Fruit fly (Drosophila melanogaster) whole organism, embryonic: ENCODE results near the gene CG14718.

Source experiments
- Dfd ChIP-seq, 2 experiments: fragments of >200 bp; optimal IDR thresholded peaks; 2 replicates each; lab custom pipeline; 2017; ENCODE audit warnings: missing biosample characterization in 2 of 2, missing genetic modification characterization in 2 of 2
- Hr39 ChIP-seq: fragments of >200 bp; optimal IDR thresholded peaks from 2 replicates; lab custom pipeline; 2017
- psq ChIP-seq: fragments of 200-800 bp; sonication (Bioruptor generic); optimal IDR thresholded peaks from 2 replicates; lab custom pipeline; 2017; ENCODE audit warnings: missing biosample characterization, missing genetic modification characterization
- run ChIP-seq: fragments of 200-800 bp; sonication (Bioruptor generic); optimal IDR thresholded peaks from 3 replicates; lab custom pipeline; 2018; ENCODE audit warnings: missing biosample characterization, mild to moderate bottlenecking, missing genetic modification characterization
- salm ChIP-seq: fragments of 200-800 bp; sonication (Bioruptor generic); optimal IDR thresholded peaks from 2 replicates; lab custom pipeline; 2018; ENCODE audit warnings: missing biosample characterization, mild to moderate bottlenecking, missing genetic modification characterization
- sqz ChIP-seq: fragments of 200-800 bp; sonication (Bioruptor generic); optimal IDR thresholded peaks from 3 replicates; lab custom pipeline; 2018; ENCODE audit warnings: missing biosample characterization, mild to moderate bottlenecking, missing genetic modification characterization
- sug ChIP-seq: fragments of 200-800 bp; optimal IDR thresholded peaks from 2 replicates; lab custom pipeline; 2019; ENCODE audit warnings: missing biosample characterization, mild to moderate bottlenecking, missing genetic modification characterization, moderate library complexity
- twi ChIP-seq: fragments of 200-800 bp; optimal IDR thresholded peaks from 2 replicates; lab custom pipeline; 2019; ENCODE audit warnings: missing biosample characterization, mild to moderate bottlenecking, missing genetic modification characterization, moderate library complexity
- zfh2 ChIP-seq: fragments of 200-800 bp; sonication (Bioruptor generic); optimal IDR thresholded peaks from 2 replicates; lab custom pipeline; 2016; ENCODE audit warnings: missing biosample characterization, missing genetic modification characterization

dm6 chr3R:11711376-11711775 lies 11.0 kb downstream of the CG14718 start, which contains the start of gene CG14720:
- TF ChIP-seq Dfd (GFP tag; optimal IDR thresholded peaks at IDR 0.05; lab: Kevin White, UChicago) (no peak), run (tag; lab: Kevin White, UChicago) (no peak), sug (tag; lab: Kevin White, UChicago) (no peak), twi (no peak), Hr39 (lab: Kevin White, UChicago) (no peak), zfh2 (GFP tag; lab: Kevin White, UChicago) (no peak), psq (GFP tag; lab: Kevin White, UChicago) (no peak), salm (tag; lab: Kevin White, UChicago) (no peak), sqz (no peak)
